Worm (Caenorhabditis elegans) whole organism, L1 larva: ENCODE measurements around the gene znfx-1.

Experiments
- ceh-90 ChIP-seq: sonication (generic microtip); optimal IDR thresholded peaks from 2 replicates; lab custom pipeline; 2016; ENCODE audit warnings: missing genetic modification characterization, missing compliant biosample characterization
- fkh-10 ChIP-seq: sonication (generic microtip); optimal IDR thresholded peaks from 2 replicates; lab custom pipeline; 2017; ENCODE audit warnings: missing biosample characterization, missing genetic modification reagents, missing genetic modification characterization
- lin-39 ChIP-seq: fragments of 150-350 bp; optimal IDR thresholded peaks from 2 replicates; lab custom pipeline; 2014; ENCODE audit warnings: missing biosample characterization, missing genetic modification reagents, missing genetic modification characterization
- lir-3 ChIP-seq: sonication (generic microtip); optimal IDR thresholded peaks from 2 replicates; lab custom pipeline; 2016; ENCODE audit warnings: mild to moderate bottlenecking, missing genetic modification characterization, moderate library complexity, missing compliant biosample characterization; ENCODE audit not compliant: poor library complexity
- lsy-2 ChIP-seq, 2 experiments: fragments of 150-350 bp; optimal IDR thresholded peaks; 2 replicates each; lab custom pipeline; 2014; ENCODE audit warnings: missing biosample characterization in 2 of 2, missing genetic modification characterization in 2 of 2
- mab-9 ChIP-seq: fragments of 200-800 bp; sonication (Bioruptor generic); IDR thresholded peaks from 2 replicates; pipeline ENCODE4 v1.3.6; 2022; ENCODE audit warnings: missing genetic modification reagents, missing genetic modification characterization, missing compliant biosample characterization
- mdl-1 ChIP-seq, 2 experiments: fragments of 150-350 bp; optimal IDR thresholded peaks; 2 replicates each; lab custom pipeline; 2014 to 2017; ENCODE audit warnings: missing biosample characterization in 2 of 2, missing genetic modification characterization in 2 of 2, inconsistent platforms in 1 of 2
- nhr-20 ChIP-seq: sonication (generic microtip); optimal IDR thresholded peaks from 2 replicates; lab custom pipeline; 2016; ENCODE audit warnings: mild to moderate bottlenecking, missing genetic modification characterization, missing compliant biosample characterization
- pag-3 ChIP-seq: sonication (generic microtip); optimal IDR thresholded peaks from 2 replicates; lab custom pipeline; 2017; ENCODE audit warnings: missing genetic modification characterization, mild to moderate bottlenecking, missing compliant biosample characterization, antibody characterized with exemption, borderline replicate concordance; ENCODE audit not compliant: insufficient read depth
- rnt-1 ChIP-seq: sonication (generic microtip); optimal IDR thresholded peaks from 2 replicates; lab custom pipeline; 2016; ENCODE audit warnings: mild to moderate bottlenecking, missing genetic modification characterization, moderate library complexity, missing compliant biosample characterization
- snu-23 ChIP-seq: sonication (generic microtip); optimal IDR thresholded peaks from 2 replicates; lab custom pipeline; 2016; ENCODE audit warnings: missing genetic modification characterization, missing compliant biosample characterization

- TF ChIP-seq pag-3 (tag; lab: Kevin White, UChicago) (no peak), lir-3 (tag; lab: Kevin White, UChicago) (no peak), fkh-10 (GFP tag; lab: Kevin White, UChicago) (no peak), lsy-2 (tag; optimal IDR thresholded peaks at IDR 0.05; lab: Kevin White, UChicago) (no peak), rnt-1 (tag; lab: Kevin White, UChicago) (no peak), ceh-90 (no peak), snu-23 (GFP tag; lab: Kevin White, UChicago) (no peak), lin-39 (tag; lab: Kevin White, UChicago) (no peak), mab-9 (GFP tag; lab: Robert Waterston, UW) (no peak), nhr-20 (tag; lab: Kevin White, UChicago) (no peak), mdl-1 (tag; optimal IDR thresholded peaks at IDR 0.05; lab: Kevin White, UChicago) (no peak)
Observed at ce11 chrII:9227134-9227533, 13.7 kb downstream of the znfx-1 start, which contains the start of gene abu-14.
